Worm (Caenorhabditis elegans) whole organism, dauer: Measurements from ENCODE around the gene C15B12.9.

Experiments
- unc-62 ChIP-seq: sonication (generic microtip); optimal IDR thresholded peaks from 2 replicates; lab custom pipeline; 2017; ENCODE audit warnings: missing biosample characterization, missing genetic modification reagents, missing genetic modification characterization

The C15B12.9 gene

DNA sequence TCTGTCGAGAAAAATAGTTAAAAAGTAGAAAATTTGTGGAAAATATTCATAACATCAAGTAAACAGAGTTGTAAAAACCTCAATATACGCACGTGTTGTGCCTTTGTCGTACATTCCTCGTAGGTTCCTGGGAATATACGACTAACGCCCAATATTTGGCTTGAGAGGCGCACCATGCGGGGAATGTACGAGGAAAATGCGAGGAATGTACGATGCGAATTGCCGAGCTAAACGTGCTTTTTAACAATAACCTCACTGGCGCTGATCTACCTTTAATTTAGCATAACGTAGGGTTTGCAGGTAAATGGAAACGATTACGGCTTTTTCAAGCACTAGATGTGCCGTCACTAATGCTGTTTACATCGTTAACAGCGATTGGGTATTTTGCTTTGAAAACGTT, at the start of gene C15B12.9:
Gene C15B12.9, plus strand, starts transcription at position 301 of the 400 bp plus-strand sequence.
- TF ChIP-seq unc-62 (GFP tag; lab: Kevin White, UChicago): no peak

DNA sequence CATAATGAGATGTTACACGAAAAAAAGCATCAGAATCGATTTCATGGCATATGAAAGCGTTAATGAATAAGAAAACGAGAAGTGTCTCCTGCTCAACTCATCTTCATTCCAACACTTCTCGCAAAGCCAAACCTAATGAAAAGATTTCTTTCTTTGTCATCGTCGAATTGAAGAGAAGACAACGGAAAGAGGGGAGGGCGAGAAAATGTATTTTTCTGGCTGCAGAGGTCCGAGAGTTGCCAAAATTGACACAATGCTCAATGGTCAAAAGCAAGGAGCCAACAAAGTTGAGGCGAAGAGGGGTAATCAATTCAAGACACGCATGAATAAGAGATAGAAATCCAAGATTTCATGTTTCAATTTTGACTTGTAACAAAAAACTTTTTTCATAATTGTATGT, 49.5 kb upstream of the C15B12.9 start:
- TF ChIP-seq unc-62 (GFP tag; lab: Kevin White, UChicago): no peak

DNA sequence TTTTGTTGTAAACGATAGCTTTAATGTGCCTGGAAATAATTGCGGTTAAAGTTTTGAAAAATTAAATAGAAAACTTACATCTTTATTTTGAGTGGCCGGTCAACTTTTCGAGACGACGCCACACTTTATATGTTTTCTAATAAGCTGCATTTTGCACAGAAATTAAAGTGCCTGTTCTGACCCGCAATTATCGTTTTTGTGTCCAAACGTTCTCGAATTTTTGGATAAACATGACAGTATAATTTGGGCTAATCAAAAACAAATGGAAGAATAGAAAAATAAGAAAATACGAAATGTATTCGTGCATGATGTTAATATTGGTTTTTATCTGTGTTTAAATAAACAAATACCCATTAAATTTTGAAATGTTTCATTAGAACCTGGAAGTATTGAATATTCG, 47.9 kb upstream of the C15B12.9 start, which contains the start of gene K10C2.12:
Gene K10C2.12, minus strand, starts transcription at position 101 of the 400 bp plus-strand sequence.
- TF ChIP-seq unc-62 (GFP tag; lab: Kevin White, UChicago): no peak

DNA sequence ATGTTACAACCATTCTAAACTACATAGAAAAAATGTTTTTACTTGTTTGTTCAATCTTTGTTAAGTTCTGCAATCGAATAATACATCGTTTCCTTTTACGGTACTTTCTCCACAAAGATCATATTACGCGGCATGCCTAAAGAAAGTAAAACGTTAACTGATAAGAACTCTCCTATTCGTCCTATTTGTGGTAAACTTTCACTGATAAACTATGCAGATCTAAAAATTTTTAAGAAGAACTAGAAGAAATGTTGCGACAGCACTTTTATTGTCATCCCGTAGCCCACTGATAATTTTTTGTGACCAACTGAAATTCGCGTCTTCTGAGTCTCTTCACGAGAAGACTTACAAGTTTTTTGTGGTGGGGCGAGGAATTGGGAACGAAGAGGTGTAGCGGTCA, 41.5 kb upstream of the C15B12.9 start:
- no peak for TF ChIP-seq unc-62 (GFP tag; lab: Kevin White, UChicago)

DNA sequence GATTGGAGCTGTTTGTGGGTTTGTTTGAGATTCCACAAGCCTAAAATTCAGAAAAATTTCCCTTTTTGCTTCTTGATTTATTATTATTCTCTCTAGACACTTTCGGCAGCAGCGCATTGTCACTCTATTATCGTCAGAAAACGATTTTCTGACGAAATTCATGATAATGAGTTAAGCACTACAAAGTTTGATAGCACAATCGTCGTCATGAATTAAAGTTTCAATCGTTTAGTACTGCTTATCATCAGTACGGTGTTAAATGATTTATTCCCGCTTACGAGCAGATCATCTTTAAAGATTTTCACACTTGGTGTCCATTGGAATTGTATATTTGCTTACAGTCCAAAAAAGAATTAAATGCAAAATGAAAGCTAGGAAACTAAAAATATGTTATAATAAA, 39.0 kb upstream of the C15B12.9 start:
- no peak for TF ChIP-seq unc-62 (GFP tag; lab: Kevin White, UChicago)

DNA sequence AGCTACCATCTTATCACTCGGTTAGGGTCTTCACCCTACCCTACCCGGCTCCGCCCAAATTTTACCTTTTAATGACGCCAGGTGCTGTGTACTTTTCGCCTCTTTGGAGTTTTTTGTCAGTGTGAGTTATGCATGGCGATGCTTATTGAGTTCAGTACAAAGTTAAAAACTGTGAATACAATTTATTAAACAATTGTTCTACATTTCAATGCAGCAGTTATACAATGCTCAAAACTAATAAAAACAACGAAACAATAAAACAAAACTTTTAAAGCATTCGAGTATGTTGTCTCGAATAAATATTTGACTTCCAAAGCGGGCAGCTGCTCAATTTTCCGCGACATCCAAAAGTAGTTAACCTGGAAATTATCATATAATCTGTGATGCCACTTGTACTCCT, 38.1 kb upstream of the C15B12.9 start, which contains the start of gene ctsa-2:
Gene ctsa-2, minus strand, starts transcription at position 101 of the 400 bp plus-strand sequence.
- TF ChIP-seq unc-62 (GFP tag; lab: Kevin White, UChicago): no peak

DNA sequence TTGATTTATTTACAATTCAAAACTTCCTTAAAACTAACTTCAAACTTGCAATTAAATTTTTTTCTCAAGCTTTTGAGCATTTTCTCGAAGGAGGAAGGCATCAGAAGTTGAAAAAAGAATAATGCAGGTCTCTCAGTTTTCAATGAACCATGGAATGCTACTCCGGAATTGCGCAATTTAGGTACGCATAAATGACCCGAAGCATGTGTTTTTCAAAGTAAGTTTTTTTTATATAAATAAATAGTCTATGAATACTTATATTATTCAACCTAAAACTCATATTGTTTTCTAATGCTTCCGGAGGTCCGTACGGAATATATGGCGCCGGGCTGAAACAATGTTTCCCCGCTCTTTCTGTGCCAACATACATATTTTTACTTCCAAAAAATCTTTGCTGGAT, 34.9 kb upstream of the C15B12.9 start, which contains the start of gene K10C2.2:
Gene K10C2.2, minus strand, starts transcription at position 101 of the 400 bp plus-strand sequence.
- TF ChIP-seq unc-62 (GFP tag; lab: Kevin White, UChicago): no peak

DNA sequence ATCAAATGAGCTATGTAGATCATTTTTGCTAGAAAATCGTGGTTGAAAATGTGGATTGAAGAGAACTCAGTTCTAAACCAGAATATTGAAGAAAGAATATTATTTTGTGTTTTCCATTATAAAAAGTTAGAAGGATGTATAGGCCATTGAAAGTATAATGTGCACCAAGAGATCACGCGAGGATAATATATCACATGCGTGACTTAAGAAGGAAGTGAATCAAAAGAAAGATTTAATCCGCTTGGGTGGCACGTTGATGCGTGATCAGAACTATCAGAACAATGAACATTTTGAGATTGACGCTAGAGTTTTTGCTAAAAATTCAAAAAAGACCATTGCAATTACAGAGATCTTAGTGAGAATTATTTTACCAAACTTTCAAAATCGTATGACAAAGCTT, 32.8 kb upstream of the C15B12.9 start:
- no peak for TF ChIP-seq unc-62 (GFP tag; lab: Kevin White, UChicago)

DNA sequence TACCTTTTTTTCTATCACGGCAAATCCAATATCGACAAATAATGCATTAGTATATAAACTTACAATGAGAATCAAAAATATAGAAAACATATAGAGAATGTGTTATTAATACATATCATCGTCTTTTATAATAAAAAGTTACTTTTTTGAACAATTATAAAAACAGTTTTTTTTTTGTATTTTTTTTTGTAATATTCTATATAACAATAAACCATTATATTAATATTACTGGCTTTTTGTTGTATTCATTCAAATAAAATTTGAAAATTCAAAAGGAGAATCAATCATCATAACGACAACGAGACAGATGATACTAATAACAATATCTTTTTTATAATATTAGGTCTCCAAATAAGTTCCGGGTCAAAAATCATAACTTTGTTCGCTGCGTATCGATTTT, 31.1 kb upstream of the C15B12.9 start, which contains the start of gene K10C2.8:
Gene K10C2.8, minus strand, starts transcription at position 101 of the 400 bp plus-strand sequence.
- TF ChIP-seq unc-62 (GFP tag; lab: Kevin White, UChicago): no peak

DNA sequence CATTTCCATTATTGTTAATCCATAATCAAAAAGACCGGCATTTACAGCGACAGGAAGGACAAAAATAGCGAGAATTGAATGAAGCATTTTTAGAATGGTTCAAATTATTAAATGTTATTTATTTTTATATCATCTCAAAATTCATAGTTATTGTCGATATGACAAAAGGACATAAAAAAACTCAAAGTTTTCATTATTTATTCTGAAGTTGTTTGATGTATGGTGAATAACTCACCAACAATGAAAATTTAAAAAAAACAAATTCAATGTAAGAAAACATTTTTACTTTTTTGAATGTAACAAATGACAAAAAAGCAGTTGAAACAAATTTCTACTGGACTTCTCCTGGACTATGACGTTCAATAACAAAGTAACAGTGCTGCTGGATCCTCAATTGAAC, 28.1 kb upstream of the C15B12.9 start, which contains the start of gene K10C2.14:
Gene K10C2.14, minus strand, starts transcription at position 101 of the 400 bp plus-strand sequence.
- no peak for TF ChIP-seq unc-62 (GFP tag; lab: Kevin White, UChicago)

DNA sequence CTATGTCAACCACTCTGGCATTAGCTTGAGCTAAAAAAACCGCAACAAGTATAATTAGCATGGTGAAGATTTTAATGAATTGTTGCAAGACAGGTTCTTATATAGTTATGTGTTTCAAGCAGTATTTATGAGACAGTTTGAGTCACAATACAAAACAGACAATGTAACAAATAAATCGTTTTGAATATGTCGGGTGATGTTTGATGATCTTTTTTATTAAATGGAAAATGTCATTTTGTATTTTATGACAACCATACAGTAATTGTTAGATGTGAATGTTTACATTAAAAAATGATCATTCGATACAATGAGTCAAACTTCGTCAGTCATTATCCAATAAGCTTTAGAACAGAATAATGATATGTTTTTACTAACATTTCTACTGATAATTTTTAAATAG, 25.2 kb upstream of the C15B12.9 start, which contains the start of gene K10C2.7:
Gene K10C2.7, minus strand, starts transcription at position 101 of the 400 bp plus-strand sequence.
- no peak for TF ChIP-seq unc-62 (GFP tag; lab: Kevin White, UChicago)

DNA sequence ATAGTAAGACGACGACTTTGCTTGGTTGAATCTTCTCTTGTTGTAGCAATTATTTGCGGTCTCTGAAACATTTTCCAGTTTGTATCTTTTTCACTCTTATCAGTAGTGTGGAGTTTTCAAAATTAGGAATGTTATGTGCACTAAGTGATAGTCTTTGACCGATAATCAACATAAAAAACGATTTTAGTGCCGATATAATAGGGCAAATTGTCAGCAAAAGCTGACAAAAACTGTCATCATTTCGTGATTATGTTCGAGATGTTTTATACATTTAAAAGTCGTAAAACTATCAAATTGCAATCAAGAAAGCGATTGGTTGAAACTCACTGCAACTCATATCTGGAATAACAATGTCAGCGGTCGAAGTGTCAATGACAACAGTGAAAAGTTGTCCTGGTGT, 23.4 kb upstream of the C15B12.9 start:
- no peak for TF ChIP-seq unc-62 (GFP tag; lab: Kevin White, UChicago)

DNA sequence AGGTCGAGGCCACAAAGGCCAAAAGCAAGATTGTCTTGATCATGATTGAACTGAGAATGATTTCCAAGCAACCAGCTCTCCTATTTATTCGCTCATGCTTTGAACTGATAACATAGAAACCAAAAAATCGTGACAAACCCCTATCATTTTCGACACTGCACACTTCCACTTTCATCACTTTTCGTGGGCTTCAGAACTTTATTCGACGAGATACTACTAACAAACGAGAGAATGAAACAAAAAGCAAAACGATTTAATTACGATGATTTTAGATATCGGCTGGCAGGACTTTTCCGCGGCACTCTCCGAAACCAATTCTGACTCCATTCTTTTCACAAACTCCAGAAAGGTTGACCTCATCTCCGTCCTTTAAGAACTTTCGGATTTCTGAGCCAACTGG, 22.0 kb upstream of the C15B12.9 start, which contains the start of gene asp-14:
Gene asp-14, minus strand, starts transcription at position 101 of the 400 bp plus-strand sequence.
- no peak for TF ChIP-seq unc-62 (GFP tag; lab: Kevin White, UChicago)

DNA sequence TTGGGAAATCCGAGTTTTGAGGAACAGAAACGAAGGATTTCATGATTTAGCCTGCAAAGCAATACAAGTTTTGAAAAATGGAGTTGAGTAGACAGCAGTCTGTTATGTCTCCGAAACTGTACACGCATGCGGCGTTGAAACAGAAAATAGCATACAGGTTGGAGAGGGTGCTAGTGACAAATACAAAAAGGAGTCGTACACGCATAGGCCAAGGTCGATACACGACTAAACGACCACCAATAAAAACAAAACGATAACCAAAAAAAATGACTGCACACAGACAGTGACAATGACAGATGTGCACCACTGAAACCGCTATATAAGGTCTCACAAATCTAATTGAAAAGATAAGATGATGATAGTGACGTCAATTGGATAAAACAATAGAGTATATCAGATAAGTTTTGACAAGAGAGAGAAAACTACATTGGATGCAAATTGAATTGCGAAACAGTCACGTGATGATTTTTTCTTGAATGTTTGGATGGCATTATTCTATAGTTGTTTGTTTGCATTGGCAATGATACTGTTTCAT, 19.7 kb upstream of the C15B12.9 start, which contains the start of gene fah-1:
Gene fah-1, minus strand, starts transcription at position 51 of the 535 bp plus-strand sequence.
- TF ChIP-seq unc-62 (GFP tag; lab: Kevin White, UChicago): no peak

DNA sequence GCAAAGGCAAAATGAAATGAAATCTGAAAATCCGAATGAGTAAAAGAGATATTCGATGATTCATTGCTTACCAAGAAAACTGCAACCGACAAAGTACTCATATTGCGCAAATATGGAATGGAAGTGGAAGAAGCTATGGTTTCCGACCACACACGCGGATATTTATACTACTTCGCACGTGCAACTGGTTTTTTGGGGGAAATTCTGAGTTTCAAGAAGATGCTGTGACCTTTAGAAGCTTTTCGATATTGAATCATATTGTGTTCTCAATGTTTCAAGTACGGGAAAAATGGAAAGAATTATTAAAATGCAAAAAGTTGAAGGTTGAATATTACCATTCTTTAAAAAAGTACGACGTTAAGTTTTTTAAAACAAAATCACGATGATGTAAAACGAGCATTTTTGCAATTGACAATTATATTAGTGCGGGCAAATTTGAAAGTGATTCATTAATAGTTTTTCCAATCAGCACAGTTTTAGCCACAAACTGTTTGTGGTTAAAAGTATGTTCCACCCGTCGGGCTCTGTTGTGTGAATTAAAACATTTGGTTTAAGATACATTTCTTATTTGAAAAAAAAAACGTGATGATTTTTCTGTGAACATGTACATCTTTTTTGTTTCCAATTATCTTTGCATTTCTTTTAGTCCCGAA, 17.6 kb upstream of the C15B12.9 start, which contains the start of the genes grl-6 and K10C2.6:
Gene grl-6, minus strand, starts transcription at position 101 of the 653 bp plus-strand sequence.
Gene K10C2.6, plus strand, starts transcription at position 603 of the 653 bp plus-strand sequence.
- TF ChIP-seq unc-62 (GFP tag; lab: Kevin White, UChicago): no peak

DNA sequence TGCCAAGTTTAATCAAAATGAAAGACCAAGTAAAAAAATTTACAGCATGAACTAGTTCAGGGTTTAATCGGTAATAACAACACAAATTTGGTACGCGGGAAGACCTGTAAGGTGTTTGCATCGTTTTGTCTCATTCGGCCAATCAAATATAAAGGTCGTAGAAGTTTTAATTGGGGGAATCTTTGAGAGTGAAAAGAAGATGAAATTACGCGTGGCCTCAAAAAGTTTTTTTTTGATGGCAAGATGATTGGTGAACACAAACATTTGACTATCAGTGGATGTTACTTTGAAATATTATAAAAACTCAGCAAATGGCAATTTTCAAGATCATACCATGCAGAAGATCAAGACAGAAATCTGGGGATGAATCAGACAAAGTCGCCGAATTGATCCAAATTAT, 13.4 kb upstream of the C15B12.9 start, which contains the start of gene nas-33:
Gene nas-33, minus strand, starts transcription at position 101 of the 400 bp plus-strand sequence.
- no peak for TF ChIP-seq unc-62 (GFP tag; lab: Kevin White, UChicago)
